Worm (Caenorhabditis elegans): ENCODE data around the gene rbx-1.

ce11 chrV:9672495-9672894 is 17.8 kb downstream of the rbx-1 start:
- no peak for TF ChIP-seq ceh-31 (tag; optimal IDR thresholded peaks at IDR 0.05)
- TF ChIP-seq ttx-3 (tag; optimal IDR thresholded peaks at IDR 0.05), result no peak
- TF ChIP-seq ama-1 (optimal IDR thresholded peaks at IDR 0.05), result no peak
- TF ChIP-seq K09A11.1 (tag; optimal IDR thresholded peaks at IDR 0.05; ENCODE audit: insufficient read depth), result no peak
- no peak for TF ChIP-seq nhr-11 (tag; optimal IDR thresholded peaks at IDR 0.05)
- no peak for TF ChIP-seq sdc-2 (tag; optimal IDR thresholded peaks at IDR 0.05)
- no peak for TF ChIP-seq K02D7.2 (tag; optimal IDR thresholded peaks at IDR 0.05)
- TF ChIP-seq dmd-4 (tag; optimal IDR thresholded peaks at IDR 0.05; ENCODE audit: borderline replicate concordance), result no peak
- no peak for TF ChIP-seq lim-6 (tag; optimal IDR thresholded peaks at IDR 0.05)
- TF ChIP-seq ref-2 (tag; optimal IDR thresholded peaks at IDR 0.05), result no peak
- no peak for TF ChIP-seq hlh-13 (GFP tag; optimal IDR thresholded peaks at IDR 0.05)
- no peak for TF ChIP-seq ceh-9 (tag; optimal IDR thresholded peaks at IDR 0.05)
- TF ChIP-seq sox-2 (GFP tag; IDR thresholded peaks at IDR 0.05), result no peak
- TF ChIP-seq ets-4 (tag; optimal IDR thresholded peaks at IDR 0.05), result no peak
